In genomic region chrX:1984175-1984973, dm6 we compare ENCODE assay signal across 1 fruit fly cellular context.
A peak's percentile ranks its signal among the peaks of the same experiment; 100 is the strongest.
TF ChIP-seq lines count a peak whose summit lies in the region.

No protein-coding gene starts in this region.

TF ChIP-seq in whole organism, embryonic, 481 proteins besides CTCF, POLR2A, EP300 and RAD21 (continued from another document and continues in another):
- no peak for TF ChIP-seq zf30C (GFP tag; optimal IDR thresholded peaks at IDR 0.05; lab: Kevin White, UChicago)
- peak; percentile 69 for TF ChIP-seq Dip3 (GFP tag; optimal IDR thresholded peaks at IDR 0.05; lab: Kevin White, UChicago)
- TF ChIP-seq ttk (GFP tag; IDR thresholded peaks at IDR 0.05; lab: Robert Waterston, UW), result peak; percentile 72
- peak; percentile 5 for TF ChIP-seq BtbVII (GFP tag; optimal IDR thresholded peaks at IDR 0.05; lab: Kevin White, UChicago)
- peak; percentile 47 for TF ChIP-seq tio (GFP tag; optimal IDR thresholded peaks at IDR 0.05; lab: Kevin White, UChicago)
- TF ChIP-seq Vsx1 (GFP tag; optimal IDR thresholded peaks at IDR 0.05; lab: Kevin White, UChicago), result peak; percentile 9
- no peak for TF ChIP-seq mirr (GFP tag; optimal IDR thresholded peaks at IDR 0.05; lab: Kevin White, UChicago)
- TF ChIP-seq Dp (GFP tag; optimal IDR thresholded peaks at IDR 0.05; lab: Kevin White, UChicago), result no peak
- TF ChIP-seq dm (GFP tag; optimal IDR thresholded peaks at IDR 0.05; lab: Kevin White, UChicago), result peak; percentile 60
- peak; percentile 24 for TF ChIP-seq D19B (GFP tag; optimal IDR thresholded peaks at IDR 0.05; lab: Kevin White, UChicago)
- peak; percentile 63; the same call in 2 of the 3 replicates for TF ChIP-seq CG6175 (GFP tag; IDR thresholded peaks at IDR 0.05; lab: Robert Waterston, UW)
- peak; percentile 53; the same call in 1 of the 2 replicates for TF ChIP-seq gsb (GFP tag; IDR thresholded peaks at IDR 0.05; lab: Robert Waterston, UW)
- peak; percentile 5 for TF ChIP-seq CG18011 (GFP tag; optimal IDR thresholded peaks at IDR 0.05; lab: Kevin White, UChicago)
- TF ChIP-seq B-H2 (GFP tag; optimal IDR thresholded peaks at IDR 0.05; lab: Kevin White, UChicago), result no peak
- TF ChIP-seq pzg (GFP tag; optimal IDR thresholded peaks at IDR 0.05; lab: Kevin White, UChicago), result no peak
- TF ChIP-seq GATAe (GFP tag; conservative IDR thresholded peaks at IDR 0.05; lab: Robert Waterston, UW), result no peak
- TF ChIP-seq cwo (GFP tag; optimal IDR thresholded peaks at IDR 0.05; lab: Kevin White, UChicago), result peak; percentile 49
- no peak for TF ChIP-seq tll (GFP tag; optimal IDR thresholded peaks at IDR 0.05; lab: Kevin White, UChicago)
- TF ChIP-seq CG7839 (tag; optimal IDR thresholded peaks at IDR 0.05; lab: Kevin White, UChicago), result peak; percentile 85
- TF ChIP-seq aop (GFP tag; IDR thresholded peaks at IDR 0.05; lab: Robert Waterston, UW), result no peak
- TF ChIP-seq CG7357 (GFP tag; IDR thresholded peaks at IDR 0.05; lab: Robert Waterston, UW), result peak; percentile 49; the same call in 1 of the 3 replicates
- TF ChIP-seq bigmax (GFP tag; optimal IDR thresholded peaks at IDR 0.05; lab: Kevin White, UChicago), result no peak
- no peak for TF ChIP-seq Opbp (GFP tag; IDR thresholded peaks at IDR 0.05; lab: Robert Waterston, UW; ENCODE audit: partially characterized antibody)
- TF ChIP-seq jing (GFP tag; optimal IDR thresholded peaks at IDR 0.05; lab: Kevin White, UChicago), result peak; percentile 84
- peak; percentile 80 for TF ChIP-seq ken (GFP tag; IDR thresholded peaks at IDR 0.05; lab: Robert Waterston, UW)
- peak; percentile 69 for TF ChIP-seq HLH3B (GFP tag; IDR thresholded peaks at IDR 0.05; lab: Robert Waterston, UW)
- TF ChIP-seq CG11085 (GFP tag; IDR thresholded peaks at IDR 0.05; lab: Robert Waterston, UW), result peak; percentile 35; the same call in 1 of the 2 replicates
- TF ChIP-seq HHEX (GFP tag; optimal IDR thresholded peaks at IDR 0.05; lab: Kevin White, UChicago), result peak; percentile 62
- TF ChIP-seq CG9817 (tag; optimal IDR thresholded peaks at IDR 0.05; lab: Kevin White, UChicago), result peak; percentile 63
- no peak for TF ChIP-seq zen2 (GFP tag; IDR thresholded peaks at IDR 0.05; lab: Robert Waterston, UW; ENCODE audit: partially characterized antibody)
- TF ChIP-seq lbe (GFP tag; optimal IDR thresholded peaks at IDR 0.05; lab: Kevin White, UChicago), result no peak
- peak; percentile 56 for TF ChIP-seq HmgZ (tag; optimal IDR thresholded peaks at IDR 0.05; lab: Kevin White, UChicago)
- peak; percentile 93 for TF ChIP-seq CG1603 (tag; optimal IDR thresholded peaks at IDR 0.05; lab: Kevin White, UChicago)
- no peak for TF ChIP-seq pros (GFP tag; optimal IDR thresholded peaks at IDR 0.05; lab: Kevin White, UChicago)
- TF ChIP-seq CG3281 (GFP tag; optimal IDR thresholded peaks at IDR 0.05; lab: Kevin White, UChicago), result peak; percentile 54
- peak; percentile 54 for TF ChIP-seq CG18764 (GFP tag; optimal IDR thresholded peaks at IDR 0.05; lab: Kevin White, UChicago)
- TF ChIP-seq CG2202 (tag; optimal IDR thresholded peaks at IDR 0.05; lab: Kevin White, UChicago), result no peak
- peak; percentile 57 for TF ChIP-seq NC2α (GFP tag; optimal IDR thresholded peaks at IDR 0.05; lab: Kevin White, UChicago)
- TF ChIP-seq NFAT (GFP tag; IDR thresholded peaks at IDR 0.05; lab: Robert Waterston, UW), result no peak
- TF ChIP-seq zfh1 (GFP tag; IDR thresholded peaks at IDR 0.05; lab: Robert Waterston, UW), result peak; percentile 77
- peak; percentile 76 for TF ChIP-seq Xbp1 (GFP tag; optimal IDR thresholded peaks at IDR 0.05; lab: Kevin White, UChicago)
- TF ChIP-seq danr (GFP tag; IDR thresholded peaks at IDR 0.05; lab: Robert Waterston, UW), result peak; percentile 77
- peak; percentile 57 for TF ChIP-seq CG30431 (GFP tag; optimal IDR thresholded peaks at IDR 0.05; lab: Kevin White, UChicago)
- 0 out of 2 replicates have a peak, but pooled peaks have one; percentile 25 for TF ChIP-seq CG10959 (GFP tag; IDR thresholded peaks at IDR 0.05; lab: Robert Waterston, UW)
- peak; percentile 61 for TF ChIP-seq CG15011 (GFP tag; optimal IDR thresholded peaks at IDR 0.05; lab: Kevin White, UChicago)
- peak; percentile 77 for TF ChIP-seq CG12219 (GFP tag; optimal IDR thresholded peaks at IDR 0.05; lab: Kevin White, UChicago)
- TF ChIP-seq fru (optimal IDR thresholded peaks at IDR 0.05; lab: Kevin White, UChicago), result no peak
- no peak for TF ChIP-seq hbn (GFP tag; IDR thresholded peaks at IDR 0.05; lab: Robert Waterston, UW; ENCODE audit: partially characterized antibody)
- peak; percentile 44 for TF ChIP-seq fd3F (GFP tag; optimal IDR thresholded peaks at IDR 0.05; lab: Kevin White, UChicago)
- peak; percentile 68 for TF ChIP-seq CG18599 (GFP tag; optimal IDR thresholded peaks at IDR 0.05; lab: Kevin White, UChicago)
- TF ChIP-seq CG2120 (GFP tag; optimal IDR thresholded peaks at IDR 0.05; lab: Kevin White, UChicago), result peak; percentile 83
- no peak for TF ChIP-seq MBD-R2 (GFP tag; IDR thresholded peaks at IDR 0.05; lab: Robert Waterston, UW)
- TF ChIP-seq Taf1 (GFP tag; IDR thresholded peaks at IDR 0.05; lab: Robert Waterston, UW), result 0 out of 2 replicates have a peak, but pooled peaks have one; percentile 19
- TF ChIP-seq Rx (GFP tag; IDR thresholded peaks at IDR 0.05; lab: Robert Waterston, UW), result peak; percentile 59; the same call in 1 of the 2 replicates
- no peak for TF ChIP-seq CG30020 (tag; optimal IDR thresholded peaks at IDR 0.05; lab: Kevin White, UChicago)
- peak; percentile 68 for TF ChIP-seq pum (GFP tag; optimal IDR thresholded peaks at IDR 0.05; lab: Kevin White, UChicago)
- TF ChIP-seq CG11398 (GFP tag; optimal IDR thresholded peaks at IDR 0.05; lab: Kevin White, UChicago), result peak; percentile 69
- peak; percentile 81 for TF ChIP-seq CG15269 (tag; optimal IDR thresholded peaks at IDR 0.05; lab: Kevin White, UChicago)
- TF ChIP-seq ind (GFP tag; optimal IDR thresholded peaks at IDR 0.05; lab: Kevin White, UChicago), result peak; percentile 76
- TF ChIP-seq CG12155 (GFP tag; optimal IDR thresholded peaks at IDR 0.05; lab: Kevin White, UChicago), result peak; percentile 14
- TF ChIP-seq seq (GFP tag; IDR thresholded peaks at IDR 0.05; lab: Robert Waterston, UW), result peak; percentile 85
- peak; percentile 61 for TF ChIP-seq Rfx (GFP tag; IDR thresholded peaks at IDR 0.05; lab: Robert Waterston, UW)
- peak; percentile 72 for TF ChIP-seq CG6689 (GFP tag; IDR thresholded peaks at IDR 0.05; lab: Robert Waterston, UW)
- peak; percentile 37 for TF ChIP-seq Ada2b (GFP tag; IDR thresholded peaks at IDR 0.05; lab: Robert Waterston, UW)
- TF ChIP-seq esg (GFP tag; conservative IDR thresholded peaks at IDR 0.05; lab: Robert Waterston, UW), result peak; percentile 76
- TF ChIP-seq sr (GFP tag; IDR thresholded peaks at IDR 0.05; lab: Robert Waterston, UW), result peak; percentile 80
- TF ChIP-seq dmrt99B (tag; optimal IDR thresholded peaks at IDR 0.05; lab: Kevin White, UChicago), result peak; percentile 90
- peak; percentile 56 for TF ChIP-seq CG14050 (GFP tag; IDR thresholded peaks at IDR 0.05; lab: Robert Waterston, UW)
- TF ChIP-seq sqz (GFP tag; optimal IDR thresholded peaks at IDR 0.05; lab: Kevin White, UChicago), result peak; percentile 82
- no peak for TF ChIP-seq ash1 (GFP tag; optimal IDR thresholded peaks at IDR 0.05; lab: Kevin White, UChicago)
- TF ChIP-seq CG13287 (GFP tag; IDR thresholded peaks at IDR 0.05; lab: Robert Waterston, UW; ENCODE audit: partially characterized antibody), result no peak
- TF ChIP-seq grn (GFP tag; optimal IDR thresholded peaks at IDR 0.05; lab: Kevin White, UChicago), result peak; percentile 31
- peak; percentile 76 for TF ChIP-seq tx (GFP tag; optimal IDR thresholded peaks at IDR 0.05; lab: Kevin White, UChicago)
- no peak for TF ChIP-seq CG33557 (GFP tag; optimal IDR thresholded peaks at IDR 0.05; lab: Kevin White, UChicago)
- peak; percentile 55 for TF ChIP-seq cg (GFP tag; optimal IDR thresholded peaks at IDR 0.05; lab: Kevin White, UChicago)
- TF ChIP-seq amos (GFP tag; IDR thresholded peaks at IDR 0.05; lab: Robert Waterston, UW; ENCODE audit: partially characterized antibody), result no peak
- TF ChIP-seq Ets97D (GFP tag; optimal IDR thresholded peaks at IDR 0.05; lab: Kevin White, UChicago), result peak; percentile 30
- peak; percentile 70 for TF ChIP-seq lilli (GFP tag; optimal IDR thresholded peaks at IDR 0.05; lab: Kevin White, UChicago)
- 0 out of 3 replicates have a peak, but pooled peaks have one; percentile 24 for TF ChIP-seq CG11456 (GFP tag; IDR thresholded peaks at IDR 0.05; lab: Robert Waterston, UW)
- TF ChIP-seq CG6654 (GFP tag; optimal IDR thresholded peaks at IDR 0.05; lab: Kevin White, UChicago), result peak; percentile 59
- TF ChIP-seq CG5953 (GFP tag; IDR thresholded peaks at IDR 0.05; lab: Robert Waterston, UW), result peak; percentile 72; the same call in 1 of the 2 replicates
- TF ChIP-seq ac (GFP tag; optimal IDR thresholded peaks at IDR 0.05; lab: Kevin White, UChicago), result no peak
- peak; percentile 65; the same call in 2 of the 3 replicates for TF ChIP-seq tgo (GFP tag; IDR thresholded peaks at IDR 0.05; lab: Robert Waterston, UW)
- peak; percentile 85 for TF ChIP-seq CG8924 (tag; optimal IDR thresholded peaks at IDR 0.05; lab: Kevin White, UChicago)
- TF ChIP-seq sug (tag; optimal IDR thresholded peaks at IDR 0.05; lab: Kevin White, UChicago), result peak; percentile 46
- peak; percentile 89 for TF ChIP-seq Oli (tag; optimal IDR thresholded peaks at IDR 0.05; lab: Kevin White, UChicago)
- no peak for TF ChIP-seq nom (GFP tag; optimal IDR thresholded peaks at IDR 0.05; lab: Kevin White, UChicago)
- TF ChIP-seq ERR (GFP tag; optimal IDR thresholded peaks at IDR 0.05; lab: Kevin White, UChicago), result no peak
- no peak for TF ChIP-seq fd102C (GFP tag; optimal IDR thresholded peaks at IDR 0.05; lab: Kevin White, UChicago)
- peak; percentile 87 for TF ChIP-seq gem (tag; optimal IDR thresholded peaks at IDR 0.05; lab: Kevin White, UChicago)
- peak; percentile 89 for TF ChIP-seq CoRest (tag; optimal IDR thresholded peaks at IDR 0.05; lab: Kevin White, UChicago)
- no peak for TF ChIP-seq hkb (optimal IDR thresholded peaks at IDR 0.05; lab: Kevin White, UChicago)
- peak; percentile 45; the same call in 1 of the 2 replicates for TF ChIP-seq hkb (GFP tag; IDR thresholded peaks at IDR 0.05; lab: Robert Waterston, UW)
- peak; percentile 37 for TF ChIP-seq CG6813 (GFP tag; optimal IDR thresholded peaks at IDR 0.05; lab: Kevin White, UChicago)
- 0 out of 3 replicates have a peak, but pooled peaks have one; percentile 48 for TF ChIP-seq CG11560 (tag; IDR thresholded peaks at IDR 0.05; lab: Robert Waterston, UW)
- TF ChIP-seq crc (GFP tag; optimal IDR thresholded peaks at IDR 0.05; lab: Kevin White, UChicago), result no peak
- peak; percentile 68; the same call in 1 of the 2 replicates for TF ChIP-seq al (GFP tag; IDR thresholded peaks at IDR 0.05; lab: Robert Waterston, UW)
- peak; percentile 61 for TF ChIP-seq CG2875 (GFP tag; optimal IDR thresholded peaks at IDR 0.05; lab: Kevin White, UChicago)
- peak; percentile 58 for TF ChIP-seq CG4820 (GFP tag; optimal IDR thresholded peaks at IDR 0.05; lab: Kevin White, UChicago)
- peak; percentile 25 for TF ChIP-seq CG33213 (GFP tag; optimal IDR thresholded peaks at IDR 0.05; lab: Kevin White, UChicago)
- no peak for TF ChIP-seq tna (GFP tag; IDR thresholded peaks at IDR 0.05; lab: Robert Waterston, UW; ENCODE audit: partially characterized antibody)
- peak; percentile 44; the same call in 1 of the 2 replicates for TF ChIP-seq ranshi (GFP tag; IDR thresholded peaks at IDR 0.05; lab: Robert Waterston, UW)
- TF ChIP-seq B-H1 (GFP tag; IDR thresholded peaks at IDR 0.05; lab: Robert Waterston, UW), result peak; percentile 64
- peak; percentile 70 for TF ChIP-seq CG17328 (GFP tag; IDR thresholded peaks at IDR 0.05; lab: Robert Waterston, UW)
- peak; percentile 23 for TF ChIP-seq Ravus (GFP tag; IDR thresholded peaks at IDR 0.05; lab: Robert Waterston, UW)
- TF ChIP-seq tup (GFP tag; optimal IDR thresholded peaks at IDR 0.05; lab: Kevin White, UChicago), result no peak
- TF ChIP-seq CG2199 (GFP tag; IDR thresholded peaks at IDR 0.05; lab: Robert Waterston, UW), result no peak
- TF ChIP-seq vfl (GFP tag; optimal IDR thresholded peaks at IDR 0.05; lab: Kevin White, UChicago), result no peak
- peak; percentile 41 for TF ChIP-seq btn (GFP tag; optimal IDR thresholded peaks at IDR 0.05; lab: Kevin White, UChicago)
- TF ChIP-seq CG2129 (GFP tag; IDR thresholded peaks at IDR 0.05; lab: Robert Waterston, UW; ENCODE audit: partially characterized antibody), result no peak
- peak; percentile 85 for TF ChIP-seq stc (GFP tag; IDR thresholded peaks at IDR 0.05; lab: Robert Waterston, UW)
- no peak for TF ChIP-seq Neu2 (GFP tag; optimal IDR thresholded peaks at IDR 0.05; lab: Kevin White, UChicago; ENCODE audit: borderline replicate concordance)
- TF ChIP-seq Hr39 (optimal IDR thresholded peaks at IDR 0.05; lab: Kevin White, UChicago), result no peak
- TF ChIP-seq trh (GFP tag; optimal IDR thresholded peaks at IDR 0.05; lab: Kevin White, UChicago), result peak; percentile 7
- peak; percentile 66 for TF ChIP-seq CG3847 (GFP tag; IDR thresholded peaks at IDR 0.05; lab: Robert Waterston, UW)
- peak; percentile 95 for TF ChIP-seq crol (GFP tag; IDR thresholded peaks at IDR 0.05; lab: Robert Waterston, UW)
- TF ChIP-seq Blimp-1 (GFP tag; optimal IDR thresholded peaks at IDR 0.05; lab: Kevin White, UChicago), result peak; percentile 76
- peak; percentile 79 for TF ChIP-seq da (GFP tag; optimal IDR thresholded peaks at IDR 0.05; lab: Kevin White, UChicago)
- peak; percentile 81 for TF ChIP-seq Sox100B (GFP tag; optimal IDR thresholded peaks at IDR 0.05; lab: Kevin White, UChicago)
- peak; percentile 70; the same call in 1 of the 3 replicates for TF ChIP-seq ase (GFP tag; IDR thresholded peaks at IDR 0.05; lab: Robert Waterston, UW)
- peak; percentile 56 for TF ChIP-seq CG12299 (tag; optimal IDR thresholded peaks at IDR 0.05; lab: Kevin White, UChicago)
- peak; percentile 43 for TF ChIP-seq Six4 (GFP tag; optimal IDR thresholded peaks at IDR 0.05; lab: Kevin White, UChicago)
- no peak for TF ChIP-seq CG13894 (tag; optimal IDR thresholded peaks at IDR 0.05; lab: Kevin White, UChicago)
- TF ChIP-seq Nf-YB (GFP tag; optimal IDR thresholded peaks at IDR 0.05; lab: Kevin White, UChicago), result peak; percentile 27
- TF ChIP-seq CG11696 (GFP tag; IDR thresholded peaks at IDR 0.05; lab: Robert Waterston, UW), result no peak
- no peak for TF ChIP-seq nerfin-2 (GFP tag; IDR thresholded peaks at IDR 0.05; lab: Robert Waterston, UW; ENCODE audit: partially characterized antibody)
- TF ChIP-seq lola (GFP tag; optimal IDR thresholded peaks at IDR 0.05; lab: Kevin White, UChicago), result peak in 1 of 3 experiments; percentile 64
- TF ChIP-seq CG4328 (GFP tag; optimal IDR thresholded peaks at IDR 0.05; lab: Kevin White, UChicago), result peak; percentile 38
- TF ChIP-seq sim (GFP tag; IDR thresholded peaks at IDR 0.05; lab: Robert Waterston, UW), result no peak
- TF ChIP-seq yki (optimal IDR thresholded peaks at IDR 0.05; lab: Kevin White, UChicago), result no peak
